Worm (Caenorhabditis elegans) whole organism, L3 larva: ENCODE measurements around the gene srd-59.

Experiments used
- R02D3.7 ChIP-seq: fragments of 150-350 bp; optimal IDR thresholded peaks from 2 replicates; lab custom pipeline; 2014; ENCODE audit warnings: missing biosample characterization, missing genetic modification characterization
- ZK546.5 ChIP-seq: sonication (generic microtip); optimal IDR thresholded peaks from 2 replicates; lab custom pipeline; 2017; ENCODE audit warnings: missing biosample characterization, missing genetic modification characterization
- egl-27 ChIP-seq: sonication (generic microtip); optimal IDR thresholded peaks from 4 replicates; lab custom pipeline; 2017; ENCODE audit warnings: missing biosample characterization, missing genetic modification reagents, missing genetic modification characterization
- elt-2 ChIP-seq: sonication (generic microtip); optimal IDR thresholded peaks from 2 replicates; lab custom pipeline; 2016; ENCODE audit warnings: missing genetic modification reagents, mild to moderate bottlenecking, missing genetic modification characterization, missing compliant biosample characterization
- nhr-28 ChIP-seq: fragments of 150-350 bp; optimal IDR thresholded peaks from 2 replicates; lab custom pipeline; 2014; ENCODE audit warnings: missing biosample characterization, missing genetic modification characterization
- nhr-76 ChIP-seq: fragments of 150-350 bp; sonication (generic microtip); optimal IDR thresholded peaks from 5 replicates; lab custom pipeline; 2014; ENCODE audit warnings: missing biosample characterization, missing genetic modification characterization
- pha-4 ChIP-seq: fragments of 150-350 bp; optimal IDR thresholded peaks from 2 replicates; lab custom pipeline; 2014; ENCODE audit warnings: missing biosample characterization, missing genetic modification reagents, missing genetic modification characterization
- snpc-4 ChIP-seq: fragments of 150-350 bp; optimal IDR thresholded peaks from 2 replicates; lab custom pipeline; 2014; ENCODE audit warnings: missing biosample characterization, missing genetic modification characterization
- tbx-2 ChIP-seq: sonication (generic microtip); optimal IDR thresholded peaks from 2 replicates; lab custom pipeline; 2016; ENCODE audit warnings: mild to moderate bottlenecking, missing genetic modification characterization, missing compliant biosample characterization
- ztf-11 ChIP-seq: fragments of 150-350 bp; optimal IDR thresholded peaks from 2 replicates; lab custom pipeline; 2014; ENCODE audit warnings: missing biosample characterization, missing genetic modification characterization

DNA sequence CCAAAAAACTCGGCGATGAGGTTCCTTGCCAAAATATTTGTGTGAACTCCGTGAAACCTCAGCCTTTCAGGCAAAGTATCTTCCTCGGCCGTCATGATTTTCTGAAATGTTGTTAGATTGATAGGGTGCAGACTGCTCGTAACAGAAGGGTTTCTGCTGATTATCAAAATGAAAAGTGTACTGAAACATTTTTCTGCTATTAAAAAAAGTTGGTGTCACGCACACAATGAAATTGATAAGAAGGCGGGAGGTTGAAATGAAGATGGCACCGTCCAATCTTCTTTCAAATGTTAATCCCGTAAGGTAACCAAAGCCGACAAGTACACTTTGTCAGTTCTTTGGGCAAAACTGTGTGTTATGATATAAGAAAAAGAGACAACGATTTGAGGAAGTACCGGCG lies 31.4 kb downstream of the srd-59 start:
- TF ChIP-seq tbx-2 (tag; lab: Kevin White, UChicago) (no peak), R02D3.7 (tag; lab: Kevin White, UChicago) (no peak), nhr-76 (tag; lab: Kevin White, UChicago) (no peak), pha-4 (tag; lab: Kevin White, UChicago) (no peak), snpc-4 (no peak), nhr-28 (tag; lab: Kevin White, UChicago) (no peak), ztf-11 (no peak), elt-2 (tag; lab: Kevin White, UChicago) (peak; percentile 58), egl-27 (tag; lab: Kevin White, UChicago) (no peak), ZK546.5 (tag; lab: Kevin White, UChicago) (no peak)
